Fruit fly (Drosophila melanogaster): ENCODE measurements around the gene hzg.

The hzg gene

DNA sequence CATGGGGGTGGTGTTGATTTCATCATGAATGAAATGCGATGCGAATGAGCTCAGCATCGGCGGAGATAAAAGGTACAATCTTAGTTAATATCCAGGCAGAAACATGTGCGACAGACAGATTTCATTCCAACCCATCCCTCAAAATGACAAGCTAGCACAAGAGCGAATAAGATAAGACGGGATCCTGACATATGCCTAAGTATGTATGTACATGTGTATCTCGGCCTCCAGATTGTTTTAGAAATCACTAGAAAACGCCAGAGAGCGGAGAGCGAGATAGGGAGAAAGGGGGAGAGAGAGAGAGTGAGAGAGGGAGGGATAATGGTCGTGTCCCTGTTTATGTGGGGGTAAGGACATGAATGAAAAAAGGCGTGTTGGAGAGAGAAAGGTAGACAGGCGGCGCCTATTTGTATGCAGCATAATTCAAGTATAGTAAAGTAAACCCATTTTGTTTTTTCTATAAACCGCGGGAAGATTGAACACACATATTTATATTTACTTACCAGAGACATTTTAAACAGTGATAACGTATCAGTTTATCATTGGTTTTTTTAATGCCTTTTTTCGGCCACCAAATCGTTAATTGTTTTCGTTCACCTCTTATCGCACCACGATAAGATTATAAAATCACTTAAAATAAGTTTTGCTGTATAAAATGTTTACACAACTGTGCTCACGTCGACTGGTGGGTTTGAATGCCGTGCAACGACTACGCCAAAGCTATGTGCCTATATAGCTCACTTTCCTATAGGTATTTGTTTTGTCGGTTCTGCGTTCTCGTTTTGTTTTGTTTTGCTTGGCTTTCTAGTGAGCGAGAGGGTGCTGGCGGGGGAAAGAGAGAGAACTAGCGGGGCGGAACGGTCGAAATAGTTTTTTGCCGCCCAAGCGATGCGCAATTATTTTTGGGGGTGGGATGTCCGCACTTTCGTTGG lies 45.7 kb upstream of the hzg start (continued):
- no peak for TF ChIP-seq CG16813 (GFP tag; IDR thresholded peaks at IDR 0.05; ENCODE audit: partially characterized antibody)
- TF ChIP-seq en (GFP tag; optimal IDR thresholded peaks at IDR 0.05) = peak; percentile 5
- TF ChIP-seq nom (GFP tag; optimal IDR thresholded peaks at IDR 0.05) = peak; percentile 64
- TF ChIP-seq Kr (GFP tag; optimal IDR thresholded peaks at IDR 0.05) = peak; percentile 82
- peak; percentile 44 for TF ChIP-seq Nf-YC (tag; optimal IDR thresholded peaks at IDR 0.05)
- no peak for TF ChIP-seq fd102C (GFP tag; optimal IDR thresholded peaks at IDR 0.05)
- TF ChIP-seq CG13624 (GFP tag; optimal IDR thresholded peaks at IDR 0.05) = peak; percentile 64
- peak; percentile 57 for TF ChIP-seq CG15601 (tag; optimal IDR thresholded peaks at IDR 0.05)
- peak; percentile 32 for TF ChIP-seq eyg (GFP tag; optimal IDR thresholded peaks at IDR 0.05)
- no peak for TF ChIP-seq pita (GFP tag; optimal IDR thresholded peaks at IDR 0.05)
- TF ChIP-seq lab (GFP tag; optimal IDR thresholded peaks at IDR 0.05) = peak; percentile 85
- TF ChIP-seq CG1832 (GFP tag; optimal IDR thresholded peaks at IDR 0.05) = peak; percentile 74
- TF ChIP-seq hkb (optimal IDR thresholded peaks at IDR 0.05) = no peak
- TF ChIP-seq hkb (GFP tag; IDR thresholded peaks at IDR 0.05) = no peak; the same call in 1 of the 2 replicates
- TF ChIP-seq pan (optimal IDR thresholded peaks at IDR 0.05) = no peak
- TF ChIP-seq pan (GFP tag; optimal IDR thresholded peaks at IDR 0.05 in 1 of 2, IDR thresholded peaks at IDR 0.05 in 1 of 2) = peak in 1 of 2 experiments; percentile 37
- TF ChIP-seq crp (GFP tag; optimal IDR thresholded peaks at IDR 0.05) = no peak
- TF ChIP-seq CG9437 (GFP tag; optimal IDR thresholded peaks at IDR 0.05) = no peak
- TF ChIP-seq Trl (optimal IDR thresholded peaks at IDR 0.05) = peak; percentile 84 to 90
- TF ChIP-seq Trl (GFP tag; optimal IDR thresholded peaks at IDR 0.05) = no peak
- peak; percentile 47; the same call in 1 of the 2 replicates for TF ChIP-seq NFAT (GFP tag; IDR thresholded peaks at IDR 0.05)
- peak; percentile 20; the same call in 1 of the 4 replicates for TF ChIP-seq Gug (GFP tag; IDR thresholded peaks at IDR 0.05)
- no peak for TF ChIP-seq tin (GFP tag; optimal IDR thresholded peaks at IDR 0.05)
- peak; percentile 5 for TF ChIP-seq CG13424 (tag; optimal IDR thresholded peaks at IDR 0.05)
- TF ChIP-seq CG17385 (GFP tag; optimal IDR thresholded peaks at IDR 0.05) = peak; percentile 34
- no peak for TF ChIP-seq CG6765 (GFP tag; optimal IDR thresholded peaks at IDR 0.05)
- peak in 1 of 3 experiments; percentile 12 for TF ChIP-seq lola (GFP tag; optimal IDR thresholded peaks at IDR 0.05)
- TF ChIP-seq CG18011 (GFP tag; optimal IDR thresholded peaks at IDR 0.05) = no peak
- no peak for TF ChIP-seq sima (GFP tag; optimal IDR thresholded peaks at IDR 0.05)
- TF ChIP-seq CG8281 (tag; optimal IDR thresholded peaks at IDR 0.05) = peak; percentile 8
- peak; percentile 38; the same call in 1 of the 2 replicates for TF ChIP-seq CG31441 (GFP tag; IDR thresholded peaks at IDR 0.05)
- peak; percentile 65 for TF ChIP-seq CG12299 (tag; optimal IDR thresholded peaks at IDR 0.05)
- TF ChIP-seq fd64A (GFP tag; optimal IDR thresholded peaks at IDR 0.05) = peak; percentile 57
- TF ChIP-seq Dek (tag; optimal IDR thresholded peaks at IDR 0.05) = peak; percentile 36
- TF ChIP-seq Spps (tag; optimal IDR thresholded peaks at IDR 0.05) = no peak
- TF ChIP-seq org-1 (GFP tag; optimal IDR thresholded peaks at IDR 0.05) = peak; percentile 17
- no peak for TF ChIP-seq hb (GFP tag; IDR thresholded peaks at IDR 0.05; ENCODE audit: partially characterized antibody)
- TF ChIP-seq Fer2 (tag; optimal IDR thresholded peaks at IDR 0.05) = no peak
- TF ChIP-seq Elba2 (GFP tag; optimal IDR thresholded peaks at IDR 0.05) = peak; percentile 59
- no peak for TF ChIP-seq CG2875 (GFP tag; optimal IDR thresholded peaks at IDR 0.05)
- TF ChIP-seq CG10979 (tag; optimal IDR thresholded peaks at IDR 0.05) = peak; percentile 27
- TF ChIP-seq phol (tag; optimal IDR thresholded peaks at IDR 0.05) = peak; percentile 24
- peak; percentile 63 for TF ChIP-seq odd (GFP tag; optimal IDR thresholded peaks at IDR 0.05)
- no peak for TF ChIP-seq TFAM (GFP tag; optimal IDR thresholded peaks at IDR 0.05)
- peak; percentile 46 for TF ChIP-seq Sox100B (GFP tag; optimal IDR thresholded peaks at IDR 0.05)
- TF ChIP-seq luna (GFP tag; optimal IDR thresholded peaks at IDR 0.05) = no peak
- no peak for TF ChIP-seq CG4820 (GFP tag; optimal IDR thresholded peaks at IDR 0.05)
- TF ChIP-seq CG4282 (GFP tag; optimal IDR thresholded peaks at IDR 0.05) = peak; percentile 17
